Worm (Caenorhabditis elegans) whole organism, mixed stage, embryonic: ENCODE data around the gene F54C9.3.
A peak's percentile ranks its signal among the peaks of the same experiment; 100 is the strongest.

Source experiments
- M03D4.4 ChIP-seq: sonication (generic microtip); optimal IDR thresholded peaks from 2 replicates; lab custom pipeline; 2017; ENCODE audit warnings: mild to moderate bottlenecking, missing genetic modification characterization, missing compliant biosample characterization
- bed-3 ChIP-seq: fragments of 200-800 bp; sonication (Bioruptor generic); optimal IDR thresholded peaks from 3 replicates; lab custom pipeline; 2018; ENCODE audit warnings: mild to moderate bottlenecking, missing genetic modification characterization, moderate library complexity, missing compliant biosample characterization
- blmp-1 ChIP-seq: fragments of 150-350 bp; optimal IDR thresholded peaks from 2 replicates; lab custom pipeline; 2014; ENCODE audit warnings: missing biosample characterization, missing genetic modification characterization
- ceh-39 ChIP-seq: fragments of 150-350 bp; optimal IDR thresholded peaks from 2 replicates; lab custom pipeline; 2014; ENCODE audit warnings: missing biosample characterization, missing genetic modification characterization
- ceh-43 ChIP-seq: fragments of 200-800 bp; sonication (Bioruptor generic); optimal IDR thresholded peaks from 2 replicates; lab custom pipeline; 2018; ENCODE audit warnings: mild to moderate bottlenecking, missing genetic modification characterization, moderate library complexity, missing compliant biosample characterization
- ceh-83 ChIP-seq: fragments of 200-800 bp; sonication (Bioruptor generic); optimal IDR thresholded peaks from 2 replicates; lab custom pipeline; 2018; ENCODE audit warnings: mild to moderate bottlenecking, missing genetic modification characterization, missing compliant biosample characterization
- ces-1 ChIP-seq: fragments of 150-350 bp; optimal IDR thresholded peaks from 2 replicates; lab custom pipeline; 2014; ENCODE audit warnings: missing biosample characterization, missing genetic modification reagents, missing genetic modification characterization
- cnd-1 ChIP-seq: fragments of 200-800 bp; sonication (Bioruptor generic); optimal IDR thresholded peaks from 2 replicates; lab custom pipeline; 2018; ENCODE audit warnings: mild to moderate bottlenecking, missing genetic modification characterization, missing compliant biosample characterization
- drap-1 ChIP-seq: fragments of 200-800 bp; sonication (Bioruptor generic); optimal IDR thresholded peaks from 3 replicates; lab custom pipeline; 2018; ENCODE audit warnings: mild to moderate bottlenecking, missing genetic modification characterization, missing compliant biosample characterization
- elt-1 ChIP-seq: sonication (generic microtip); optimal IDR thresholded peaks from 2 replicates; lab custom pipeline; 2017; ENCODE audit warnings: missing genetic modification characterization, mild to moderate bottlenecking, missing compliant biosample characterization, antibody characterized with exemption, moderate library complexity, borderline replicate concordance; ENCODE audit not compliant: insufficient read depth
- elt-3 ChIP-seq: fragments of 150-350 bp; optimal IDR thresholded peaks from 2 replicates; lab custom pipeline; 2014; ENCODE audit warnings: missing biosample characterization, missing genetic modification characterization
- flh-1 ChIP-seq: fragments of 200-800 bp; sonication (Bioruptor generic); optimal IDR thresholded peaks from 2 replicates; lab custom pipeline; 2018; ENCODE audit warnings: mild to moderate bottlenecking, missing genetic modification characterization, moderate library complexity, missing compliant biosample characterization
- ham-2 ChIP-seq: fragments of 200-800 bp; sonication (Bioruptor generic); optimal IDR thresholded peaks from 2 replicates; lab custom pipeline; 2018; ENCODE audit warnings: mild to moderate bottlenecking, missing genetic modification characterization, missing compliant biosample characterization
- hlh-1 ChIP-seq: fragments of 150-350 bp; optimal IDR thresholded peaks from 2 replicates; lab custom pipeline; 2014; ENCODE audit warnings: missing biosample characterization, missing genetic modification reagents, missing genetic modification characterization
- lin-13 ChIP-seq: fragments of 150-350 bp; optimal IDR thresholded peaks from 2 replicates; lab custom pipeline; 2014; ENCODE audit warnings: missing biosample characterization, missing genetic modification characterization
- lin-32 ChIP-seq: fragments of 200-800 bp; sonication (Bioruptor generic); optimal IDR thresholded peaks from 2 replicates; lab custom pipeline; 2018; ENCODE audit warnings: mild to moderate bottlenecking, missing genetic modification characterization, missing compliant biosample characterization
- lsy-2 ChIP-seq: fragments of 150-350 bp; optimal IDR thresholded peaks from 2 replicates; lab custom pipeline; 2014; ENCODE audit warnings: missing biosample characterization, missing genetic modification characterization
- mab-5 ChIP-seq: fragments of 150-350 bp; optimal IDR thresholded peaks from 2 replicates; lab custom pipeline; 2014; ENCODE audit warnings: missing biosample characterization, missing genetic modification characterization
- mep-1 ChIP-seq: fragments of 150-350 bp; optimal IDR thresholded peaks from 2 replicates; lab custom pipeline; 2017; ENCODE audit warnings: missing biosample characterization, missing genetic modification reagents, missing genetic modification characterization, inconsistent platforms
- mls-2 ChIP-seq: sonication (generic microtip); optimal IDR thresholded peaks from 2 replicates; lab custom pipeline; 2016; ENCODE audit warnings: mild to moderate bottlenecking, missing genetic modification characterization, moderate library complexity, missing compliant biosample characterization
- nhr-12 ChIP-seq: fragments of 150-350 bp; optimal IDR thresholded peaks from 2 replicates; lab custom pipeline; 2014; ENCODE audit warnings: missing biosample characterization, missing genetic modification characterization
- nhr-2 ChIP-seq: fragments of 150-350 bp; optimal IDR thresholded peaks from 2 replicates; lab custom pipeline; 2014; ENCODE audit warnings: missing biosample characterization, missing genetic modification characterization
- nhr-237 ChIP-seq: fragments of 150-350 bp; optimal IDR thresholded peaks from 2 replicates; lab custom pipeline; 2014; ENCODE audit warnings: missing biosample characterization, missing genetic modification characterization
- nhr-28 ChIP-seq: fragments of 150-350 bp; optimal IDR thresholded peaks from 2 replicates; lab custom pipeline; 2014; ENCODE audit warnings: missing biosample characterization, missing genetic modification characterization
- nhr-76 ChIP-seq: sonication (generic microtip); optimal IDR thresholded peaks from 2 replicates; lab custom pipeline; 2017; ENCODE audit warnings: missing biosample characterization, missing genetic modification characterization
- pha-4 ChIP-seq: fragments of 150-350 bp; optimal IDR thresholded peaks from 2 replicates; lab custom pipeline; 2018; ENCODE audit warnings: missing biosample characterization, missing genetic modification reagents, missing genetic modification characterization
- sem-2 ChIP-seq: fragments of 200-800 bp; sonication (Bioruptor generic); optimal IDR thresholded peaks from 2 replicates; lab custom pipeline; 2018; ENCODE audit warnings: mild to moderate bottlenecking, missing genetic modification characterization, missing compliant biosample characterization
- snpc-4 ChIP-seq: fragments of 150-350 bp; optimal IDR thresholded peaks from 2 replicates; lab custom pipeline; 2014; ENCODE audit warnings: missing biosample characterization, missing genetic modification characterization
- sptf-1 ChIP-seq: sonication (generic microtip); optimal IDR thresholded peaks from 2 replicates; lab custom pipeline; 2017; ENCODE audit warnings: mild to moderate bottlenecking, missing genetic modification characterization, moderate library complexity, missing compliant biosample characterization
- tbx-8 ChIP-seq: fragments of 200-800 bp; sonication (Bioruptor generic); optimal IDR thresholded peaks from 2 replicates; lab custom pipeline; 2018; ENCODE audit warnings: mild to moderate bottlenecking, missing genetic modification characterization, moderate library complexity, missing compliant biosample characterization
- unc-120 ChIP-seq: sonication (generic microtip); optimal IDR thresholded peaks from 2 replicates; lab custom pipeline; 2017; ENCODE audit warnings: missing genetic modification characterization, missing compliant biosample characterization; ENCODE audit not compliant: poor library complexity, severe bottlenecking
- unc-39 ChIP-seq: fragments of 150-350 bp; optimal IDR thresholded peaks from 2 replicates; lab custom pipeline; 2014; ENCODE audit warnings: missing biosample characterization, missing genetic modification characterization
- unc-62 ChIP-seq: fragments of 150-350 bp; optimal IDR thresholded peaks from 2 replicates; lab custom pipeline; 2014; ENCODE audit warnings: missing biosample characterization, missing genetic modification reagents, missing genetic modification characterization
- zip-8 ChIP-seq: fragments of 150-350 bp; optimal IDR thresholded peaks from 2 replicates; lab custom pipeline; 2014; ENCODE audit warnings: missing biosample characterization, missing genetic modification characterization
- ztf-11 ChIP-seq: fragments of 150-350 bp; optimal IDR thresholded peaks from 2 replicates; lab custom pipeline; 2014; ENCODE audit warnings: missing biosample characterization, missing genetic modification characterization

The F54C9.3 gene

DNA sequence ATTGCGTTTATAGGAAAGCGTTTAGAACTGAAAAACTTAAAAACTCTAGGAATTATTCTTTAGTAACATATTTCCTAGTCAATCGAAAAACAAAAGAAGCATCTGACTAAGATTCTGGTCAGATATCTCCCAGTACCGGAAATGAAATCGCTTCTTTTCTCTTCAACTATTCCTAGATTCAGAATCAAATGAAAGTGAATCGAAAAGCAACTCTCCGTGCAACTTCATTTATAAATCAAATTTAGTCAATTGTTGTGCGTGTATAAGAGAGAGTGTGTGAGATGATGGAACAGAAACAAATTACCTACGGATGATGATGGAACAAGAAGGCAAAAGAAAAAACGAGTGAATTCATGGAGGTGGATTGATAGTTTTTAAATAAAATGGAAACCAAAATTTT is 7.5 kb downstream of the F54C9.3 start:
- TF ChIP-seq lsy-2 (tag; lab: Kevin White, UChicago) (no peak), ces-1 (GFP tag; lab: Kevin White, UChicago) (peak; percentile 96)

DNA sequence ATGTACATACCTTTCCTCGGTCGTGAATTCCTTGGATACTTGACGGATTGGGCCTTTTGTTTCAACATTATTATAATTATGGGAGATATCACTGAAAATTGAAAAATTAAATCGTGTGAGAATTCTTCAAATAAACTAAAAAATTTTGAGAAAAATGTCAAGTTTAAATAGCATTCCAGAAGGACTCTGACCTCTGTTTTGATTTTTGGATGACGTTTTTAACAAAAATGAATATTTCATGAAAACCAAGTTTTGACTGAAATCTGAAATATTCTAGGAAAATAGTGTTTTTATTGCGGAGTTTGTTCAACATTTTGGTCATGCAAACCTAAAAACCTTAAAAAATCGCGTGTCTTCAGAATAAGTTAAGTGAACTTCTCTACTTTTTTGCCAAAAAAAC is 10.5 kb downstream of the F54C9.3 start, which contains the start of gene glb-27:
Gene glb-27, minus strand, starts transcription at position 101 of the 400 bp plus-strand sequence.
- TF ChIP-seq nhr-237 (tag; lab: Kevin White, UChicago): no peak
- no peak for TF ChIP-seq elt-1 (tag; lab: Kevin White, UChicago)
- TF ChIP-seq pha-4 (tag; lab: Kevin White, UChicago): no peak
- TF ChIP-seq hlh-1 (tag; lab: Kevin White, UChicago): no peak
- TF ChIP-seq ceh-39 (tag; lab: Kevin White, UChicago): no peak
- TF ChIP-seq nhr-28 (tag; lab: Kevin White, UChicago): no peak
- TF ChIP-seq cnd-1 (tag; lab: Kevin White, UChicago): no peak
- TF ChIP-seq unc-62 (GFP tag; lab: Kevin White, UChicago): no peak
- no peak for TF ChIP-seq snpc-4 (tag; lab: Kevin White, UChicago)
- no peak for TF ChIP-seq nhr-76 (tag; lab: Kevin White, UChicago)
- TF ChIP-seq ztf-11 (tag; lab: Kevin White, UChicago): no peak
- TF ChIP-seq tbx-8 (GFP tag; lab: Kevin White, UChicago): no peak
- TF ChIP-seq unc-39 (tag; lab: Kevin White, UChicago): no peak
- TF ChIP-seq mep-1 (tag; lab: Kevin White, UChicago): no peak
- no peak for TF ChIP-seq mls-2 (tag; lab: Kevin White, UChicago)
- TF ChIP-seq M03D4.4 (tag; lab: Kevin White, UChicago): no peak
- TF ChIP-seq sem-2: no peak

DNA sequence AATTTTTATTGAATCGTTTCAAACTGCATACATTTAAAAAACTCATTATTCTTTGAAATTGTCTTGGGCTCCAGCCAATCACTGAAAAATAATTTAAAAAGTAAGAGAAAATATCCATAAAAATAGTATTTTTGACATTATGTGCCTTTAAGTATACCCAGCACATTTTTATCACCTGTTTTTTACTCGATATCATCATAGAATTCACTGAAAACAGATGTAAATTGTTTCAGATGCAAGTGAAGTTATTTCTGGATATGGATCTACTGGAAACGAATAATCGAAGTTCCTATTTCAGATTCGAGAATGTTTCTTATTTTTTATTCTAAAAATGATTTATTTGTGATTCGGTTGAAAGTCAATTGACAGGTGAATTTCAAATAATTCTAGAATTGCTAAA is 12.1 kb downstream of the F54C9.3 start:
- no peak for TF ChIP-seq lin-32 (GFP tag; lab: Kevin White, UChicago)
- TF ChIP-seq lin-13 (tag; lab: Kevin White, UChicago): no peak
- TF ChIP-seq nhr-2 (tag; lab: Kevin White, UChicago): no peak
- TF ChIP-seq ham-2 (GFP tag; lab: Kevin White, UChicago): no peak
- TF ChIP-seq sptf-1 (tag; lab: Kevin White, UChicago): no peak
- no peak for TF ChIP-seq tbx-8 (GFP tag; lab: Kevin White, UChicago)
- no peak for TF ChIP-seq nhr-28 (tag; lab: Kevin White, UChicago)
- no peak for TF ChIP-seq drap-1 (GFP tag; lab: Kevin White, UChicago)
- no peak for TF ChIP-seq unc-120 (tag; lab: Kevin White, UChicago)

DNA sequence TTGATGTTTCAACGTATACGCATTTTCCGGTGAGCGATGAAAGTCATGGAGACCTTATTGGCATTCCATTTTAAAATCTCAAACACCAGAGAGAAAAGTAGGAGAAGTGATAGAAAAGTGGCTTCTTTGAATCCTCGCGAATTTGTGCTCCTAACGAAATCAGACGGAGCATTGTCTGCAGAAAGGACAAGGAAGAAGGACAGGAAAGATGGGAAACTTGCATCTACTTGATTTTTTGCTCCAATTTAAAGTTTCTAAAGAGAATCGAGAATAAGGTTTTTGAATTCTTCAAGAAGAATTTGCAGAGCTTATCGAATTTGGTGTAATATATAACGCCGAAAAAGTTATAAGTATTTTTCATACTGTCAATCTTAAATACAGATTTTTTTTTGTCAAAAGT is 15.6 kb downstream of the F54C9.3 start:
- TF ChIP-seq lin-32 (GFP tag; lab: Kevin White, UChicago) (no peak), ces-1 (GFP tag; lab: Kevin White, UChicago) (peak; percentile 73)
- TF ChIP-seq, all 35 proteins: peak for 1

DNA sequence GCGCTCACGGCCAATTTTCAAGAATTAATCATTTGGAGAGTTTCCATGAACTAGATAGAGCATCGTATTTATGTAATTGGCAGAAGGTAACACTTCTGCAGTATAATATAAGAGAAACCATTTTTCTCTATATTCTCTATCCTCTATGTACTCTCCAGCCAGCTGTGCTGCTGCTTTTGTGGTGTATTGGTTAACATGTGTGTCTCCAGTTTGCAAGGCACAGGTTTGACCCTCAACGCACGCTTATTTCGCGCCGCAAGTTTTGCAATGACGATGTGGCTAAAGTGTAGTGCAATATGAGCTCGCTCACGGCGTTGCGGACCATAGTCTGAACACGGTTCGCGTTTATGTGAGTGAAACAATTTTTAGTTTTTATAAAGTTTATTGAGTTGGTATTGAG is 19.7 kb downstream of the F54C9.3 start:
- TF ChIP-seq flh-1 (GFP tag; lab: Kevin White, UChicago) (peak; percentile 72), cnd-1 (tag; lab: Kevin White, UChicago) (peak; percentile 94), nhr-12 (tag; lab: Kevin White, UChicago) (no peak), drap-1 (GFP tag; lab: Kevin White, UChicago) (no peak), zip-8 (tag; lab: Kevin White, UChicago) (no peak), bed-3 (peak; percentile 84), lsy-2 (tag; lab: Kevin White, UChicago) (peak; percentile 17), nhr-76 (tag; lab: Kevin White, UChicago) (no peak), sem-2 (peak; percentile 81), nhr-237 (tag; lab: Kevin White, UChicago) (no peak), ceh-43 (peak; percentile 85), lin-13 (tag; lab: Kevin White, UChicago) (no peak), unc-62 (GFP tag; lab: Kevin White, UChicago) (peak; percentile 57), nhr-2 (tag; lab: Kevin White, UChicago) (no peak), snpc-4 (tag; lab: Kevin White, UChicago) (no peak), elt-3 (tag; lab: Kevin White, UChicago) (no peak), lin-32 (GFP tag; lab: Kevin White, UChicago) (peak; percentile 86), mls-2 (tag; lab: Kevin White, UChicago) (peak; percentile 90), mep-1 (tag; lab: Kevin White, UChicago) (peak; percentile 27), ceh-83 (GFP tag; lab: Kevin White, UChicago) (peak; percentile 96), tbx-8 (GFP tag; lab: Kevin White, UChicago) (peak; percentile 84), blmp-1 (tag; lab: Kevin White, UChicago) (no peak), ham-2 (GFP tag; lab: Kevin White, UChicago) (peak; percentile 89), unc-120 (tag; lab: Kevin White, UChicago) (peak; percentile 68), nhr-28 (tag; lab: Kevin White, UChicago) (peak; percentile 37), mab-5 (tag; lab: Kevin White, UChicago) (no peak), elt-1 (tag; lab: Kevin White, UChicago) (no peak), M03D4.4 (tag; lab: Kevin White, UChicago) (peak; percentile 90), unc-39 (tag; lab: Kevin White, UChicago) (peak; percentile 91), hlh-1 (tag; lab: Kevin White, UChicago) (peak; percentile 74), ztf-11 (tag; lab: Kevin White, UChicago) (peak; percentile 29), pha-4 (tag; lab: Kevin White, UChicago) (peak; percentile 80)
